Worm (Caenorhabditis elegans) whole organism, L4 larva: ENCODE measurements around the gene F02D8.1.
A peak's percentile ranks its signal among the peaks of the same experiment; 100 is the strongest.

Experiments
- D1046.2 ChIP-seq: fragments of 200-800 bp; sonication (Bioruptor generic); IDR thresholded peaks from 2 replicates; pipeline ENCODE4 v1.3.6; 2022; ENCODE audit warnings: missing genetic modification characterization, missing compliant biosample characterization
- F10B5.3 ChIP-seq: sonication (generic microtip); optimal IDR thresholded peaks from 2 replicates; lab custom pipeline; 2016; ENCODE audit warnings: mild to moderate bottlenecking, missing genetic modification characterization, missing compliant biosample characterization
- F26F4.8 ChIP-seq: fragments of 200-800 bp; sonication (Bioruptor generic); conservative IDR thresholded peaks from 2 replicates; pipeline ENCODE4 v1.3.6; 2022; ENCODE audit warnings: missing genetic modification characterization, missing compliant biosample characterization
- F49E8.2 ChIP-seq: sonication (generic microtip); optimal IDR thresholded peaks from 2 replicates; lab custom pipeline; 2016; ENCODE audit warnings: missing compliant biosample characterization, mild to moderate bottlenecking, missing genetic modification characterization, borderline replicate concordance
- R02D3.7 ChIP-seq: fragments of 150-350 bp; sonication (generic microtip); optimal IDR thresholded peaks from 3 replicates; lab custom pipeline; 2014; ENCODE audit warnings: missing biosample characterization, missing genetic modification characterization
- Y75B8A.6 ChIP-seq: fragments of 200-800 bp; sonication (Bioruptor generic); IDR thresholded peaks from 2 replicates; pipeline ENCODE4 v1.3.6; 2022; ENCODE audit warnings: missing genetic modification reagents, missing genetic modification characterization, missing compliant biosample characterization
- aha-1 ChIP-seq: fragments of 150-350 bp; peaks from one replicate; lab custom pipeline; 2014; ENCODE audit warnings: missing biosample characterization, missing genetic modification characterization
- arid-1 ChIP-seq: fragments of 200-800 bp; sonication (Bioruptor generic); conservative IDR thresholded peaks from 2 replicates; pipeline ENCODE4 v1.3.6; 2022; ENCODE audit warnings: missing genetic modification reagents, missing genetic modification characterization, missing compliant biosample characterization
- attf-4 ChIP-seq: sonication (generic microtip); optimal IDR thresholded peaks from 3 replicates; lab custom pipeline; 2017; ENCODE audit warnings: missing biosample characterization, missing genetic modification characterization
- ceh-20 ChIP-seq: fragments of 200-800 bp; sonication (Bioruptor generic); IDR thresholded peaks from 2 replicates; pipeline ENCODE4 v1.3.6; 2022; ENCODE audit warnings: missing genetic modification reagents, missing genetic modification characterization, missing compliant biosample characterization
- ceh-32 ChIP-seq: sonication (generic microtip); optimal IDR thresholded peaks from 2 replicates; lab custom pipeline; 2016; ENCODE audit warnings: mild to moderate bottlenecking, missing genetic modification characterization, missing compliant biosample characterization; ENCODE audit not compliant: poor library complexity
- ces-1 ChIP-seq: fragments of 150-350 bp; sonication (generic microtip); optimal IDR thresholded peaks from 4 replicates; lab custom pipeline; 2014; ENCODE audit warnings: missing biosample characterization, missing genetic modification reagents, missing genetic modification characterization
- cey-2 ChIP-seq: sonication (generic microtip); optimal IDR thresholded peaks from 3 replicates; lab custom pipeline; 2017; ENCODE audit warnings: missing genetic modification characterization, mild to moderate bottlenecking, missing compliant biosample characterization, antibody characterized with exemption, borderline replicate concordance; ENCODE audit not compliant: insufficient read depth
- daf-12 ChIP-seq: fragments of 150-350 bp; optimal IDR thresholded peaks from 2 replicates; lab custom pipeline; 2014; ENCODE audit warnings: missing biosample characterization, missing genetic modification reagents, missing genetic modification characterization
- daf-16 ChIP-seq, 3 experiments: sonication (generic microtip); optimal IDR thresholded peaks; 2 replicates each; lab custom pipeline; 2016 to 2017; ENCODE audit warnings: missing genetic modification characterization in 3 of 3, missing genetic modification reagents in 3 of 3, mild to moderate bottlenecking in 2 of 3, missing compliant biosample characterization in 2 of 3, missing biosample characterization in 1 of 3, moderate library complexity in 1 of 3
- daf-19 ChIP-seq: fragments of 200-800 bp; sonication (Bioruptor generic); conservative IDR thresholded peaks from 2 replicates; pipeline ENCODE4 v1.3.6; 2022; ENCODE audit warnings: missing genetic modification characterization, missing compliant biosample characterization
- daf-8 ChIP-seq: fragments of 200-800 bp; sonication (Bioruptor generic); IDR thresholded peaks from 2 replicates; pipeline ENCODE4 v1.3.6; 2022; ENCODE audit warnings: missing genetic modification characterization, missing compliant biosample characterization
- dmd-6 ChIP-seq: fragments of 200-800 bp; sonication (Bioruptor generic); IDR thresholded peaks from 2 replicates; pipeline ENCODE4 v1.3.6; 2022; ENCODE audit warnings: missing genetic modification reagents, missing genetic modification characterization, missing compliant biosample characterization
- egl-27 ChIP-seq: sonication (generic microtip); optimal IDR thresholded peaks from 3 replicates; lab custom pipeline; 2017; ENCODE audit warnings: missing biosample characterization, missing genetic modification reagents, missing genetic modification characterization
- egl-43 ChIP-seq: fragments of 200-800 bp; sonication (Bioruptor generic); IDR thresholded peaks from 2 replicates; pipeline ENCODE4 v1.3.6; 2022; ENCODE audit warnings: missing genetic modification reagents, missing genetic modification characterization, missing compliant biosample characterization
- fkh-10 ChIP-seq: fragments of 150-350 bp; optimal IDR thresholded peaks from 2 replicates; lab custom pipeline; 2014; ENCODE audit warnings: missing biosample characterization, missing genetic modification reagents, missing genetic modification characterization
- fos-1 ChIP-seq: fragments of 150-350 bp; optimal IDR thresholded peaks from 2 replicates; lab custom pipeline; 2014; ENCODE audit warnings: missing biosample characterization, missing genetic modification characterization
- gei-8 ChIP-seq: fragments of 200-800 bp; sonication (Bioruptor generic); optimal IDR thresholded peaks from 2 replicates; lab custom pipeline; 2018; ENCODE audit warnings: mild to moderate bottlenecking, missing genetic modification characterization, missing compliant biosample characterization
- hif-1 ChIP-seq, 2 experiments: sonication (generic microtip); optimal IDR thresholded peaks; 2 replicates each; lab custom pipeline; 2016 to 2017; ENCODE audit warnings: missing compliant biosample characterization in 2 of 2, missing genetic modification characterization in 2 of 2, missing genetic modification reagents in 2 of 2, missing genotype in 2 of 2, mild to moderate bottlenecking in 1 of 2
- hlh-30 ChIP-seq: sonication (generic microtip); optimal IDR thresholded peaks from 2 replicates; lab custom pipeline; 2017; ENCODE audit warnings: antibody characterized with exemption, mild to moderate bottlenecking, missing genetic modification characterization, missing compliant biosample characterization; ENCODE audit not compliant: insufficient read depth
- hmg-1.1 ChIP-seq: fragments of 200-800 bp; sonication (Bioruptor generic); IDR thresholded peaks from 2 replicates; pipeline ENCODE4 v1.3.6; 2022; ENCODE audit warnings: missing genetic modification reagents, missing genetic modification characterization, missing compliant biosample characterization
- lin-1 ChIP-seq: fragments of 200-800 bp; sonication (Bioruptor generic); IDR thresholded peaks from 2 replicates; pipeline ENCODE4 v1.3.6; 2022; ENCODE audit warnings: missing genetic modification reagents, missing genetic modification characterization, missing compliant biosample characterization
- lin-15B ChIP-seq: fragments of 150-350 bp; sonication (generic microtip); optimal IDR thresholded peaks from 3 replicates; lab custom pipeline; 2014; ENCODE audit warnings: missing biosample characterization, missing genetic modification characterization
- lin-29 ChIP-seq: fragments of 200-800 bp; sonication (Bioruptor generic); IDR thresholded peaks from 2 replicates; pipeline ENCODE4 v1.3.6; 2022; ENCODE audit warnings: missing genetic modification reagents, missing genetic modification characterization, missing compliant biosample characterization
- lin-38 ChIP-seq: fragments of 200-800 bp; sonication (Bioruptor generic); IDR thresholded peaks from 2 replicates; pipeline ENCODE4 v1.3.6; 2022; ENCODE audit warnings: missing genetic modification reagents, missing genetic modification characterization, missing compliant biosample characterization
- mdl-1 ChIP-seq, 2 experiments: fragments of 150-350 bp in 1 of 2; sonication (generic microtip) in 1 of 2; optimal IDR thresholded peaks; 2 replicates each; lab custom pipeline; 2014 to 2017; ENCODE audit warnings: missing biosample characterization in 2 of 2, missing genetic modification characterization in 2 of 2
- mdt-29 ChIP-seq: fragments of 200-800 bp; sonication (Bioruptor generic); IDR thresholded peaks from 2 replicates; pipeline ENCODE4 v1.3.6; 2022; ENCODE audit warnings: missing genetic modification reagents, missing genetic modification characterization, missing compliant biosample characterization
- mxl-2 ChIP-seq: fragments of 200-800 bp; sonication (Bioruptor generic); conservative IDR thresholded peaks from 2 replicates; pipeline ENCODE4 v1.3.6; 2022; ENCODE audit warnings: missing genetic modification reagents, missing genetic modification characterization, missing compliant biosample characterization
- mxl-3 ChIP-seq: fragments of 200-800 bp; sonication (Bioruptor generic); optimal IDR thresholded peaks from 2 replicates; lab custom pipeline; 2018; ENCODE audit warnings: mild to moderate bottlenecking, missing genetic modification characterization, missing compliant biosample characterization
- nhr-25 ChIP-seq: sonication (generic microtip); optimal IDR thresholded peaks from 2 replicates; lab custom pipeline; 2017; ENCODE audit warnings: missing genetic modification characterization, mild to moderate bottlenecking, missing compliant biosample characterization, antibody characterized with exemption, moderate library complexity, borderline replicate concordance; ENCODE audit not compliant: insufficient read depth
- nhr-28 ChIP-seq: fragments of 150-350 bp; optimal IDR thresholded peaks from 2 replicates; lab custom pipeline; 2014; ENCODE audit warnings: missing biosample characterization, missing genetic modification characterization
- nhr-41 ChIP-seq: fragments of 200-800 bp; sonication (Bioruptor generic); IDR thresholded peaks from 2 replicates; pipeline ENCODE4 v1.3.6; 2022; ENCODE audit warnings: missing genetic modification reagents, missing genetic modification characterization, missing compliant biosample characterization
- nhr-6 ChIP-seq: fragments of 150-350 bp; optimal IDR thresholded peaks from 2 replicates; lab custom pipeline; 2014; ENCODE audit warnings: missing biosample characterization, missing genetic modification characterization
- pha-4 ChIP-seq, 2 experiments: fragments of 150-350 bp in 1 of 2; fragments of 200-800 bp in 1 of 2; sonication (Bioruptor generic) in 1 of 2; IDR thresholded peaks in 1 of 2; optimal IDR thresholded peaks in 1 of 2; 2 replicates each; pipeline versions ENCODE4 v1.3.6 to Lab custom; 2014 to 2022; ENCODE audit warnings: missing genetic modification characterization in 2 of 2, missing genetic modification reagents in 2 of 2, missing biosample characterization in 1 of 2, missing compliant biosample characterization in 1 of 2
- php-3 ChIP-seq: fragments of 200-800 bp; sonication (Bioruptor generic); IDR thresholded peaks from 2 replicates; pipeline ENCODE4 v1.3.6; 2022; ENCODE audit warnings: missing genetic modification reagents, missing genetic modification characterization, missing compliant biosample characterization
- pqm-1 ChIP-seq: sonication (generic microtip); optimal IDR thresholded peaks from 2 replicates; lab custom pipeline; 2017; ENCODE audit warnings: missing biosample characterization, missing genetic modification characterization
- rbr-2 ChIP-seq: sonication (generic microtip); optimal IDR thresholded peaks from 2 replicates; lab custom pipeline; 2016; ENCODE audit warnings: missing genotype, missing genetic modification characterization, missing compliant biosample characterization
- snpc-1.2 ChIP-seq: fragments of 200-800 bp; sonication (Bioruptor generic); IDR thresholded peaks from 2 replicates; pipeline ENCODE4 v1.3.6; 2022; ENCODE audit warnings: missing genetic modification reagents, missing genetic modification characterization, missing compliant biosample characterization
- tra-1 ChIP-seq: fragments of 200-800 bp; sonication (Bioruptor generic); IDR thresholded peaks from 2 replicates; pipeline ENCODE4 v1.3.6; 2022; ENCODE audit warnings: missing genetic modification reagents, missing genetic modification characterization, missing compliant biosample characterization
- vab-7 ChIP-seq: fragments of 200-800 bp; sonication (Bioruptor generic); IDR thresholded peaks from 2 replicates; pipeline ENCODE4 v1.3.6; 2022; ENCODE audit warnings: missing genetic modification reagents, missing genetic modification characterization, missing compliant biosample characterization
- zag-1 ChIP-seq: fragments of 150-350 bp; optimal IDR thresholded peaks from 2 replicates; lab custom pipeline; 2014; ENCODE audit warnings: missing biosample characterization, missing genetic modification characterization
- zfp-2 ChIP-seq: sonication (generic microtip); optimal IDR thresholded peaks from 2 replicates; lab custom pipeline; 2016; ENCODE audit warnings: mild to moderate bottlenecking, missing genetic modification characterization, missing compliant biosample characterization

The F02D8.1 gene

ce11 chrV:14948566-14948965, 29.9 kb downstream of the F02D8.1 start:
- TF ChIP-seq lin-15B (tag; lab: Kevin White, UChicago) (no peak), R02D3.7 (tag; lab: Kevin White, UChicago) (no peak), attf-4 (tag; lab: Kevin White, UChicago) (no peak), fkh-10 (GFP tag; lab: Kevin White, UChicago) (peak; percentile 3), daf-16 (GFP tag; optimal IDR thresholded peaks at IDR 0.05; lab: Kevin White, UChicago) (peak in 1 of 2 experiments; percentile 70), daf-16 (tag; optimal IDR thresholded peaks at IDR 0.05; lab: Kevin White, UChicago) (no peak), fos-1 (tag; lab: Kevin White, UChicago) (no peak), cey-2 (tag; lab: Kevin White, UChicago) (no peak), ceh-20 (GFP tag; lab: Robert Waterston, UW) (no peak), lin-29 (no peak), hif-1 (tag; optimal IDR thresholded peaks at IDR 0.05; lab: Kevin White, UChicago) (no peak), F10B5.3 (tag; lab: Kevin White, UChicago) (no peak), pqm-1 (tag; lab: Kevin White, UChicago) (no peak), nhr-28 (tag; lab: Kevin White, UChicago) (no peak), arid-1 (GFP tag; lab: Robert Waterston, UW) (no peak), dmd-6 (GFP tag; lab: Robert Waterston, UW) (no peak), zag-1 (tag; lab: Kevin White, UChicago) (no peak), daf-8 (no peak), vab-7 (GFP tag; lab: Robert Waterston, UW) (no peak), mxl-3 (GFP tag; lab: Kevin White, UChicago) (no peak), tra-1 (GFP tag; lab: Robert Waterston, UW) (no peak), daf-19 (GFP tag; lab: Robert Waterston, UW) (no peak), mdt-29 (GFP tag; lab: Robert Waterston, UW) (no peak), nhr-41 (GFP tag; lab: Robert Waterston, UW) (no peak), snpc-1.2 (GFP tag; lab: Robert Waterston, UW) (no peak), rbr-2 (tag; lab: Kevin White, UChicago) (peak; percentile 31), aha-1 (tag; lab: Kevin White, UChicago) (no peak), hmg-1.1 (no peak), zfp-2 (tag; lab: Kevin White, UChicago) (no peak), F26F4.8 (GFP tag; lab: Robert Waterston, UW) (no peak), F49E8.2 (no peak), egl-43 (GFP tag; lab: Robert Waterston, UW) (no peak), mdl-1 (tag; optimal IDR thresholded peaks at IDR 0.05; lab: Kevin White, UChicago) (peak in 1 of 2 experiments; percentile 76), D1046.2 (GFP tag; lab: Robert Waterston, UW) (no peak), nhr-6 (tag; lab: Kevin White, UChicago) (peak; percentile 18), hlh-30 (tag; lab: Kevin White, UChicago) (peak; percentile 61), Y75B8A.6 (no peak), nhr-25 (tag; lab: Kevin White, UChicago) (no peak), mxl-2 (GFP tag; lab: Robert Waterston, UW) (no peak), lin-1 (GFP tag; lab: Robert Waterston, UW) (no peak), lin-38 (no peak)

- TF ChIP-seq daf-12 (tag; lab: Kevin White, UChicago) (no peak), pha-4 (GFP tag; IDR thresholded peaks at IDR 0.05; lab: Robert Waterston, UW) (no peak), pha-4 (tag; optimal IDR thresholded peaks at IDR 0.05; lab: Kevin White, UChicago) (no peak), gei-8 (no peak), rbr-2 (tag; lab: Kevin White, UChicago) (no peak), php-3 (no peak), ces-1 (GFP tag; lab: Kevin White, UChicago) (no peak), ceh-32 (no peak), egl-27 (tag; lab: Kevin White, UChicago) (no peak)
- TF ChIP-seq, all 104 proteins: peak for 0
Measured at ce11 chrV:14947022-14947421, 31.5 kb downstream of the F02D8.1 start, which contains the start of gene C30G7.4. C30G7.4 (minus strand) TSS chrV:14947122.
